Worm (Caenorhabditis elegans) whole organism, late embryonic: ENCODE results near the gene srh-4.
A peak's percentile ranks its signal among the peaks of the same experiment; 100 is the strongest.

Experiments used
- C38D4.7 ChIP-seq: fragments of 200-800 bp; sonication (Bioruptor generic); optimal IDR thresholded peaks from 2 replicates; lab custom pipeline; 2018; ENCODE audit warnings: mild to moderate bottlenecking, missing genetic modification characterization, moderate library complexity, missing compliant biosample characterization
- K02D7.2 ChIP-seq: sonication (generic microtip); optimal IDR thresholded peaks from 2 replicates; lab custom pipeline; 2017; ENCODE audit warnings: mild to moderate bottlenecking, missing genetic modification characterization, missing compliant biosample characterization
- K09A11.1 ChIP-seq: sonication (generic microtip); optimal IDR thresholded peaks from 2 replicates; lab custom pipeline; 2017; ENCODE audit warnings: antibody characterized with exemption, mild to moderate bottlenecking, missing genetic modification characterization, missing compliant biosample characterization; ENCODE audit not compliant: insufficient read depth
- ceh-14 ChIP-seq: sonication (generic microtip); optimal IDR thresholded peaks from 2 replicates; lab custom pipeline; 2016; ENCODE audit warnings: missing genotype, missing genetic modification characterization, missing compliant biosample characterization
- ceh-19 ChIP-seq: fragments of 200-800 bp; sonication (Bioruptor generic); optimal IDR thresholded peaks from 2 replicates; lab custom pipeline; 2018; ENCODE audit warnings: mild to moderate bottlenecking, missing genetic modification characterization, missing compliant biosample characterization
- ceh-24 ChIP-seq: sonication (generic microtip); optimal IDR thresholded peaks from 2 replicates; lab custom pipeline; 2016; ENCODE audit warnings: mild to moderate bottlenecking, missing genetic modification characterization, missing compliant biosample characterization
- ceh-30 ChIP-seq: fragments of 150-350 bp; optimal IDR thresholded peaks from 2 replicates; lab custom pipeline; 2014; ENCODE audit warnings: missing biosample characterization, missing genetic modification characterization
- ceh-34 ChIP-seq: sonication (generic microtip); optimal IDR thresholded peaks from 2 replicates; lab custom pipeline; 2016; ENCODE audit warnings: mild to moderate bottlenecking, missing genetic modification characterization, missing compliant biosample characterization
- ceh-48 ChIP-seq: sonication (generic microtip); optimal IDR thresholded peaks from 2 replicates; lab custom pipeline; 2016; ENCODE audit warnings: missing genetic modification characterization, inconsistent platforms, missing compliant biosample characterization
- ceh-9 ChIP-seq: sonication (generic microtip); optimal IDR thresholded peaks from 2 replicates; lab custom pipeline; 2016; ENCODE audit warnings: mild to moderate bottlenecking, missing genetic modification characterization, inconsistent platforms, missing compliant biosample characterization
- elt-2 ChIP-seq: sonication (generic microtip); optimal IDR thresholded peaks from 2 replicates; lab custom pipeline; 2016; ENCODE audit warnings: missing genetic modification reagents, missing genetic modification characterization, missing compliant biosample characterization
- ets-4 ChIP-seq: sonication (generic microtip); optimal IDR thresholded peaks from 2 replicates; lab custom pipeline; 2016; ENCODE audit warnings: missing genetic modification characterization, missing compliant biosample characterization
- eyg-1 ChIP-seq: sonication (generic microtip); optimal IDR thresholded peaks from 2 replicates; lab custom pipeline; 2016; ENCODE audit warnings: missing genotype, missing genetic modification characterization, missing compliant biosample characterization
- fax-1 ChIP-seq: sonication (generic microtip); optimal IDR thresholded peaks from 2 replicates; lab custom pipeline; 2016; ENCODE audit warnings: missing genotype, missing genetic modification characterization, missing compliant biosample characterization
- gmeb-2 ChIP-seq: sonication (generic microtip); optimal IDR thresholded peaks from 2 replicates; lab custom pipeline; 2016; ENCODE audit warnings: missing genetic modification characterization, inconsistent platforms, missing compliant biosample characterization
- hlh-13 ChIP-seq: fragments of 200-800 bp; sonication (Bioruptor generic); optimal IDR thresholded peaks from 2 replicates; lab custom pipeline; 2018; ENCODE audit warnings: mild to moderate bottlenecking, missing genetic modification characterization, missing compliant biosample characterization
- hlh-30 ChIP-seq: sonication (generic microtip); optimal IDR thresholded peaks from 2 replicates; lab custom pipeline; 2017; ENCODE audit warnings: antibody characterized with exemption, missing genetic modification characterization, missing compliant biosample characterization; ENCODE audit not compliant: insufficient read depth
- hlh-6 ChIP-seq: sonication (generic microtip); optimal IDR thresholded peaks from 2 replicates; lab custom pipeline; 2016; ENCODE audit warnings: missing genotype, missing genetic modification characterization, missing compliant biosample characterization
- lin-11 ChIP-seq: fragments of 200-800 bp; sonication (Bioruptor generic); optimal IDR thresholded peaks from 2 replicates; lab custom pipeline; 2018; ENCODE audit warnings: mild to moderate bottlenecking, missing genetic modification characterization, missing compliant biosample characterization
- nhr-11 ChIP-seq: fragments of 150-350 bp; optimal IDR thresholded peaks from 2 replicates; lab custom pipeline; 2014; ENCODE audit warnings: missing biosample characterization, missing genetic modification characterization
- nhr-232 ChIP-seq: sonication (generic microtip); optimal IDR thresholded peaks from 2 replicates; lab custom pipeline; 2016; ENCODE audit warnings: missing genetic modification characterization, missing compliant biosample characterization
- odd-2 ChIP-seq: sonication (generic microtip); optimal IDR thresholded peaks from 2 replicates; lab custom pipeline; 2017; ENCODE audit warnings: antibody characterized with exemption, mild to moderate bottlenecking, missing genetic modification characterization, missing compliant biosample characterization
- pat-9 ChIP-seq: fragments of 200-800 bp; sonication (Bioruptor generic); optimal IDR thresholded peaks from 2 replicates; lab custom pipeline; 2018; ENCODE audit warnings: mild to moderate bottlenecking, missing genetic modification characterization, moderate library complexity, missing compliant biosample characterization
- pha-4 ChIP-seq: fragments of 150-350 bp; optimal IDR thresholded peaks from 2 replicates; lab custom pipeline; 2018; ENCODE audit warnings: missing biosample characterization, missing genetic modification reagents, missing genetic modification characterization
- ref-2 ChIP-seq: sonication (generic microtip); optimal IDR thresholded peaks from 2 replicates; lab custom pipeline; 2016; ENCODE audit warnings: missing genetic modification characterization, missing compliant biosample characterization
- rnt-1 ChIP-seq: sonication (generic microtip); optimal IDR thresholded peaks from 2 replicates; lab custom pipeline; 2016; ENCODE audit warnings: missing genetic modification characterization, missing compliant biosample characterization
- sdc-2 ChIP-seq: sonication (generic microtip); optimal IDR thresholded peaks from 2 replicates; lab custom pipeline; 2016; ENCODE audit warnings: missing genotype, missing genetic modification characterization, missing compliant biosample characterization
- sox-2 ChIP-seq: fragments of 200-800 bp; sonication (Bioruptor generic); IDR thresholded peaks from 2 replicates; pipeline ENCODE4 v1.3.6; 2022; ENCODE audit warnings: missing genetic modification reagents, missing genetic modification characterization, missing compliant biosample characterization
- sox-4 ChIP-seq: sonication (generic microtip); optimal IDR thresholded peaks from 2 replicates; lab custom pipeline; 2017; ENCODE audit warnings: mild to moderate bottlenecking, missing genetic modification characterization, inconsistent platforms, missing compliant biosample characterization
- syd-9 ChIP-seq: sonication (generic microtip); optimal IDR thresholded peaks from 2 replicates; lab custom pipeline; 2016; ENCODE audit warnings: mild to moderate bottlenecking, missing genetic modification characterization, moderate library complexity, missing compliant biosample characterization
- tbx-2 ChIP-seq: sonication (generic microtip); optimal IDR thresholded peaks from 2 replicates; lab custom pipeline; 2016; ENCODE audit warnings: missing genetic modification characterization, missing compliant biosample characterization
- ttx-3 ChIP-seq: sonication (generic microtip); optimal IDR thresholded peaks from 2 replicates; lab custom pipeline; 2016; ENCODE audit warnings: missing genetic modification reagents, missing genetic modification characterization, missing compliant biosample characterization
- unc-3 ChIP-seq, 2 experiments: fragments of 200-800 bp in 1 of 2; sonication (Bioruptor generic) in 1 of 2; sonication (generic microtip) in 1 of 2; conservative IDR thresholded peaks in 1 of 2; optimal IDR thresholded peaks in 1 of 2; 2 replicates each; pipeline versions ENCODE4 v1.3.6 to Lab custom; 2016 to 2022; ENCODE audit warnings: missing compliant biosample characterization in 2 of 2, missing genetic modification characterization in 2 of 2, missing genetic modification reagents in 1 of 2

srh-4 gene

DNA sequence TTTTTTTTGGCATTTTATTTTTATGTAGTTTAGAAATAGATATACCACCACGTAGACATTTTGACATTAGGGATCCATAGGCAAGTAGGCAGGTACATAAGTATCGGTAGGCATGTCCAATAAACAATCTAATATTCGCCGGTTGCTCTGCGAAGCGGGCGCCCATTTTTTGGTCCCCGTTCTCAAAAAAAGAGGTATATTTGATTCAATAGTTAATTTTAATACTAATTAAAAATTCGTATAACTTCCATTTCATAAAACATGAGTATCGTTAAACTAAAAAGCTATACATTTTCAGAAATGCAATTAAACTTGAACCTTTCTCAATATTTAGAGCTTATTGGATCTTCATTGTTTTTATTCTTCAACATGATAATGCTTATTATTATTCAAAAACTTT lies 33.3 kb upstream of the srh-4 start, which contains the start of gene str-83:
Gene str-83 (plus strand): TSS at position 301 of the 400 bp plus-strand sequence.
- no peak for TF ChIP-seq rnt-1 (tag; lab: Kevin White, UChicago)
- TF ChIP-seq sox-2 (GFP tag; lab: Robert Waterston, UW): no peak
- no peak for TF ChIP-seq sox-4 (tag; lab: Kevin White, UChicago)
- TF ChIP-seq tbx-2: no peak
- no peak for TF ChIP-seq ceh-14 (tag; lab: Kevin White, UChicago)
- no peak for TF ChIP-seq syd-9 (tag; lab: Kevin White, UChicago)
- TF ChIP-seq nhr-232 (tag; lab: Kevin White, UChicago): no peak
- TF ChIP-seq odd-2 (tag; lab: Kevin White, UChicago): no peak
- TF ChIP-seq ceh-24: no peak
- TF ChIP-seq fax-1 (tag; lab: Kevin White, UChicago): no peak

DNA sequence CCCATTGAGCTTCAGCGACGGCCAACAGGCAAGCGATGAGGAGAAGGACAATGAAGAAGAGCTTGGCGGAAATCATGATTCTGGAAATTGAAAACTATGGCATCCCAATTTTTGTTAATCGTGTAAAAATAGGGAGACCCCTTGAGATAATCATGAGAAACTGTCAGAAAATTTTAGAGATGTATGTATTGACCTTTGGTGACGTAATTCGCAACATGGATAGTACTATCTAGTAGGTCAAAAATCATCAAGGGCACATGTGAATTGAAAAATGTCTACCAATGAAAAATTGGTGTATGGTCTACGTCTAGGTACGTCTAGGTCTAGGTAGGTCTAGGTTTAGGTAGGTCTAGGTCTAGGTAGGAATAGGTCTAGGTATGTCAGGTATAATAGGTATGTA lies 31.2 kb upstream of the srh-4 start, which contains the start of gene nlp-34:
Gene nlp-34 (minus strand): TSS at position 82 of the 400 bp plus-strand sequence.
- TF ChIP-seq ceh-34 (tag; lab: Kevin White, UChicago) (no peak), pha-4 (tag; lab: Kevin White, UChicago) (no peak), sox-2 (GFP tag; lab: Robert Waterston, UW) (no peak), sdc-2 (no peak), pat-9 (tag; lab: Kevin White, UChicago) (no peak), nhr-11 (tag; lab: Kevin White, UChicago) (no peak), unc-3 (GFP tag; conservative IDR thresholded peaks at IDR 0.05; lab: Robert Waterston, UW) (no peak), unc-3 (tag; optimal IDR thresholded peaks at IDR 0.05; lab: Kevin White, UChicago) (no peak), gmeb-2 (tag; lab: Kevin White, UChicago) (no peak), ceh-14 (tag; lab: Kevin White, UChicago) (no peak), ttx-3 (tag; lab: Kevin White, UChicago) (no peak), odd-2 (tag; lab: Kevin White, UChicago) (no peak), eyg-1 (tag; lab: Kevin White, UChicago) (no peak), hlh-13 (GFP tag; lab: Kevin White, UChicago) (no peak), lin-11 (tag; lab: Kevin White, UChicago) (no peak), ref-2 (tag; lab: Kevin White, UChicago) (no peak), ceh-48 (tag; lab: Kevin White, UChicago) (no peak), K09A11.1 (tag; lab: Kevin White, UChicago) (no peak), hlh-6 (tag; lab: Kevin White, UChicago) (no peak)

DNA sequence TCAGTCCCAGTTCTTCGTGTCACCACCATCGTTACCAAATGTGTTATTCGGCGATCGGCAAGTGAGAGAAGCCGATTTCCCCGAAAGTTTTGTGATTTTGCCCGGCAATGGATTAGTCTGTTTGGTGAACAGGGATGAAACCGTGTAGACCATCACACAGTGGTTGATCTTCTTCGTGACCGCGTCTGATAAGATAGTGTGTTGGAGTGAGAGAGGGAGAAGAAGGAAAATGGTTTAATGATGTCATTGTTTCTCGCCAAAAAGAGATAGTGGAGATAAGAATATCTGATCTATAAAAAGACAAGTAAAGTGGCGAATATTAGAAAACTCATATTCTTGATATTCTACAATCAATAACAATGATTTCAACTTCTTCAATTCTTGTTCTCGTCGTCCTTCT lies 30.5 kb upstream of the srh-4 start, which contains the start of gene nlp-31:
Gene nlp-31 (plus strand): TSS at position 237 of the 400 bp plus-strand sequence.
- TF ChIP-seq tbx-2 (no peak), sox-2 (GFP tag; lab: Robert Waterston, UW) (no peak), K02D7.2 (no peak), C38D4.7 (GFP tag; lab: Kevin White, UChicago) (no peak), ceh-48 (tag; lab: Kevin White, UChicago) (no peak), fax-1 (tag; lab: Kevin White, UChicago) (no peak), pat-9 (tag; lab: Kevin White, UChicago) (no peak), ref-2 (tag; lab: Kevin White, UChicago) (peak; percentile 3), nhr-11 (tag; lab: Kevin White, UChicago) (no peak), ceh-19 (GFP tag; lab: Kevin White, UChicago) (no peak), ets-4 (tag; lab: Kevin White, UChicago) (no peak), K09A11.1 (tag; lab: Kevin White, UChicago) (no peak), ceh-14 (tag; lab: Kevin White, UChicago) (no peak), elt-2 (peak; percentile 61), hlh-30 (tag; lab: Kevin White, UChicago) (no peak), ceh-9 (tag; lab: Kevin White, UChicago) (no peak), ceh-30 (tag; lab: Kevin White, UChicago) (no peak)
- TF ChIP-seq, all 69 proteins: peak for 2
